Worm (Caenorhabditis elegans) whole organism, L4/young adult: Measurements from ENCODE around the gene Y26E6A.2.

Experiments used
- W03F9.2 ChIP-seq: fragments of 150-350 bp; optimal IDR thresholded peaks from 2 replicates; lab custom pipeline; 2014; ENCODE audit warnings: missing biosample characterization, missing genetic modification characterization
- dao-5 ChIP-seq: sonication (generic microtip); optimal IDR thresholded peaks from 2 replicates; lab custom pipeline; 2016; ENCODE audit warnings: missing genotype, missing genetic modification characterization, moderate library complexity, missing compliant biosample characterization
- him-1 ChIP-seq: sonication (generic microtip); optimal IDR thresholded peaks from 2 replicates; lab custom pipeline; 2016; ENCODE audit warnings: missing genotype, missing genetic modification reagents, missing genetic modification characterization, missing compliant biosample characterization

- no peak for TF ChIP-seq W03F9.2 (tag; lab: Kevin White, UChicago)
- TF ChIP-seq him-1 = no peak
- TF ChIP-seq dao-5 (tag; lab: Kevin White, UChicago) = no peak
Measured at ce11 chrX:13914289-13914688, at the start of gene Y26E6A.2.
